Worm (Caenorhabditis elegans): ENCODE results near the gene fbxa-105.

ce11 chrV:7416569-7416968, 24.7 kb upstream of the fbxa-105 start:
- TF ChIP-seq mab-5 (tag; optimal IDR thresholded peaks at IDR 0.05), result no peak
- no peak for TF ChIP-seq nhr-6 (tag; optimal IDR thresholded peaks at IDR 0.05)
- no peak for TF ChIP-seq elt-3 (tag; optimal IDR thresholded peaks at IDR 0.05)
- TF ChIP-seq snpc-4 (tag; optimal IDR thresholded peaks at IDR 0.05), result no peak
- TF ChIP-seq fos-1 (tag; optimal IDR thresholded peaks at IDR 0.05), result no peak
- TF ChIP-seq aly-2 (tag; optimal IDR thresholded peaks at IDR 0.05), result no peak
- no peak for TF ChIP-seq nhr-10 (tag; optimal IDR thresholded peaks at IDR 0.05)
- TF ChIP-seq ceh-16 (tag; optimal IDR thresholded peaks at IDR 0.05), result no peak
- TF ChIP-seq lin-39 (tag; optimal IDR thresholded peaks at IDR 0.05), result no peak
- TF ChIP-seq blmp-1 (tag; optimal IDR thresholded peaks at IDR 0.05; ENCODE audit: insufficient read depth), result no peak
- TF ChIP-seq crh-2 (tag; optimal IDR thresholded peaks at IDR 0.05), result no peak
- no peak for TF ChIP-seq zag-1 (tag; optimal IDR thresholded peaks at IDR 0.05)
- TF ChIP-seq elt-1 (tag; optimal IDR thresholded peaks at IDR 0.05), result no peak
